Worm (Caenorhabditis elegans) whole organism, mixed stage, embryonic: Measurements from ENCODE around the gene cwp-5.

ENCODE experiments used
- M03D4.4 ChIP-seq: sonication (generic microtip); optimal IDR thresholded peaks from 2 replicates; lab custom pipeline; 2017; ENCODE audit warnings: mild to moderate bottlenecking, missing genetic modification characterization, missing compliant biosample characterization
- bed-3 ChIP-seq: fragments of 200-800 bp; sonication (Bioruptor generic); optimal IDR thresholded peaks from 3 replicates; lab custom pipeline; 2018; ENCODE audit warnings: mild to moderate bottlenecking, missing genetic modification characterization, moderate library complexity, missing compliant biosample characterization
- blmp-1 ChIP-seq: fragments of 150-350 bp; optimal IDR thresholded peaks from 2 replicates; lab custom pipeline; 2014; ENCODE audit warnings: missing biosample characterization, missing genetic modification characterization
- ceh-39 ChIP-seq: fragments of 150-350 bp; optimal IDR thresholded peaks from 2 replicates; lab custom pipeline; 2014; ENCODE audit warnings: missing biosample characterization, missing genetic modification characterization
- ceh-43 ChIP-seq: fragments of 200-800 bp; sonication (Bioruptor generic); optimal IDR thresholded peaks from 2 replicates; lab custom pipeline; 2018; ENCODE audit warnings: mild to moderate bottlenecking, missing genetic modification characterization, moderate library complexity, missing compliant biosample characterization
- ceh-83 ChIP-seq: fragments of 200-800 bp; sonication (Bioruptor generic); optimal IDR thresholded peaks from 2 replicates; lab custom pipeline; 2018; ENCODE audit warnings: mild to moderate bottlenecking, missing genetic modification characterization, missing compliant biosample characterization
- ces-1 ChIP-seq: fragments of 150-350 bp; optimal IDR thresholded peaks from 2 replicates; lab custom pipeline; 2014; ENCODE audit warnings: missing biosample characterization, missing genetic modification reagents, missing genetic modification characterization
- cnd-1 ChIP-seq: fragments of 200-800 bp; sonication (Bioruptor generic); optimal IDR thresholded peaks from 2 replicates; lab custom pipeline; 2018; ENCODE audit warnings: mild to moderate bottlenecking, missing genetic modification characterization, missing compliant biosample characterization
- drap-1 ChIP-seq: fragments of 200-800 bp; sonication (Bioruptor generic); optimal IDR thresholded peaks from 3 replicates; lab custom pipeline; 2018; ENCODE audit warnings: mild to moderate bottlenecking, missing genetic modification characterization, missing compliant biosample characterization
- elt-1 ChIP-seq: sonication (generic microtip); optimal IDR thresholded peaks from 2 replicates; lab custom pipeline; 2017; ENCODE audit warnings: missing genetic modification characterization, mild to moderate bottlenecking, missing compliant biosample characterization, antibody characterized with exemption, moderate library complexity, borderline replicate concordance; ENCODE audit not compliant: insufficient read depth
- elt-3 ChIP-seq: fragments of 150-350 bp; optimal IDR thresholded peaks from 2 replicates; lab custom pipeline; 2014; ENCODE audit warnings: missing biosample characterization, missing genetic modification characterization
- flh-1 ChIP-seq: fragments of 200-800 bp; sonication (Bioruptor generic); optimal IDR thresholded peaks from 2 replicates; lab custom pipeline; 2018; ENCODE audit warnings: mild to moderate bottlenecking, missing genetic modification characterization, moderate library complexity, missing compliant biosample characterization
- ham-2 ChIP-seq: fragments of 200-800 bp; sonication (Bioruptor generic); optimal IDR thresholded peaks from 2 replicates; lab custom pipeline; 2018; ENCODE audit warnings: mild to moderate bottlenecking, missing genetic modification characterization, missing compliant biosample characterization
- hlh-1 ChIP-seq: fragments of 150-350 bp; optimal IDR thresholded peaks from 2 replicates; lab custom pipeline; 2014; ENCODE audit warnings: missing biosample characterization, missing genetic modification reagents, missing genetic modification characterization
- lin-13 ChIP-seq: fragments of 150-350 bp; optimal IDR thresholded peaks from 2 replicates; lab custom pipeline; 2014; ENCODE audit warnings: missing biosample characterization, missing genetic modification characterization
- lin-32 ChIP-seq: fragments of 200-800 bp; sonication (Bioruptor generic); optimal IDR thresholded peaks from 2 replicates; lab custom pipeline; 2018; ENCODE audit warnings: mild to moderate bottlenecking, missing genetic modification characterization, missing compliant biosample characterization
- lsy-2 ChIP-seq: fragments of 150-350 bp; optimal IDR thresholded peaks from 2 replicates; lab custom pipeline; 2014; ENCODE audit warnings: missing biosample characterization, missing genetic modification characterization
- mab-5 ChIP-seq: fragments of 150-350 bp; optimal IDR thresholded peaks from 2 replicates; lab custom pipeline; 2014; ENCODE audit warnings: missing biosample characterization, missing genetic modification characterization
- mep-1 ChIP-seq: fragments of 150-350 bp; optimal IDR thresholded peaks from 2 replicates; lab custom pipeline; 2017; ENCODE audit warnings: missing biosample characterization, missing genetic modification reagents, missing genetic modification characterization, inconsistent platforms
- mls-2 ChIP-seq: sonication (generic microtip); optimal IDR thresholded peaks from 2 replicates; lab custom pipeline; 2016; ENCODE audit warnings: mild to moderate bottlenecking, missing genetic modification characterization, moderate library complexity, missing compliant biosample characterization
- nhr-12 ChIP-seq: fragments of 150-350 bp; optimal IDR thresholded peaks from 2 replicates; lab custom pipeline; 2014; ENCODE audit warnings: missing biosample characterization, missing genetic modification characterization
- nhr-2 ChIP-seq: fragments of 150-350 bp; optimal IDR thresholded peaks from 2 replicates; lab custom pipeline; 2014; ENCODE audit warnings: missing biosample characterization, missing genetic modification characterization
- nhr-237 ChIP-seq: fragments of 150-350 bp; optimal IDR thresholded peaks from 2 replicates; lab custom pipeline; 2014; ENCODE audit warnings: missing biosample characterization, missing genetic modification characterization
- nhr-28 ChIP-seq: fragments of 150-350 bp; optimal IDR thresholded peaks from 2 replicates; lab custom pipeline; 2014; ENCODE audit warnings: missing biosample characterization, missing genetic modification characterization
- nhr-76 ChIP-seq: sonication (generic microtip); optimal IDR thresholded peaks from 2 replicates; lab custom pipeline; 2017; ENCODE audit warnings: missing biosample characterization, missing genetic modification characterization
- pha-4 ChIP-seq: fragments of 150-350 bp; optimal IDR thresholded peaks from 2 replicates; lab custom pipeline; 2018; ENCODE audit warnings: missing biosample characterization, missing genetic modification reagents, missing genetic modification characterization
- sem-2 ChIP-seq: fragments of 200-800 bp; sonication (Bioruptor generic); optimal IDR thresholded peaks from 2 replicates; lab custom pipeline; 2018; ENCODE audit warnings: mild to moderate bottlenecking, missing genetic modification characterization, missing compliant biosample characterization
- snpc-4 ChIP-seq: fragments of 150-350 bp; optimal IDR thresholded peaks from 2 replicates; lab custom pipeline; 2014; ENCODE audit warnings: missing biosample characterization, missing genetic modification characterization
- sptf-1 ChIP-seq: sonication (generic microtip); optimal IDR thresholded peaks from 2 replicates; lab custom pipeline; 2017; ENCODE audit warnings: mild to moderate bottlenecking, missing genetic modification characterization, moderate library complexity, missing compliant biosample characterization
- tbx-8 ChIP-seq: fragments of 200-800 bp; sonication (Bioruptor generic); optimal IDR thresholded peaks from 2 replicates; lab custom pipeline; 2018; ENCODE audit warnings: mild to moderate bottlenecking, missing genetic modification characterization, moderate library complexity, missing compliant biosample characterization
- unc-120 ChIP-seq: sonication (generic microtip); optimal IDR thresholded peaks from 2 replicates; lab custom pipeline; 2017; ENCODE audit warnings: missing genetic modification characterization, missing compliant biosample characterization; ENCODE audit not compliant: poor library complexity, severe bottlenecking
- unc-39 ChIP-seq: fragments of 150-350 bp; optimal IDR thresholded peaks from 2 replicates; lab custom pipeline; 2014; ENCODE audit warnings: missing biosample characterization, missing genetic modification characterization
- unc-62 ChIP-seq: fragments of 150-350 bp; optimal IDR thresholded peaks from 2 replicates; lab custom pipeline; 2014; ENCODE audit warnings: missing biosample characterization, missing genetic modification reagents, missing genetic modification characterization
- zip-8 ChIP-seq: fragments of 150-350 bp; optimal IDR thresholded peaks from 2 replicates; lab custom pipeline; 2014; ENCODE audit warnings: missing biosample characterization, missing genetic modification characterization
- ztf-11 ChIP-seq: fragments of 150-350 bp; optimal IDR thresholded peaks from 2 replicates; lab custom pipeline; 2014; ENCODE audit warnings: missing biosample characterization, missing genetic modification characterization

The cwp-5 gene

DNA sequence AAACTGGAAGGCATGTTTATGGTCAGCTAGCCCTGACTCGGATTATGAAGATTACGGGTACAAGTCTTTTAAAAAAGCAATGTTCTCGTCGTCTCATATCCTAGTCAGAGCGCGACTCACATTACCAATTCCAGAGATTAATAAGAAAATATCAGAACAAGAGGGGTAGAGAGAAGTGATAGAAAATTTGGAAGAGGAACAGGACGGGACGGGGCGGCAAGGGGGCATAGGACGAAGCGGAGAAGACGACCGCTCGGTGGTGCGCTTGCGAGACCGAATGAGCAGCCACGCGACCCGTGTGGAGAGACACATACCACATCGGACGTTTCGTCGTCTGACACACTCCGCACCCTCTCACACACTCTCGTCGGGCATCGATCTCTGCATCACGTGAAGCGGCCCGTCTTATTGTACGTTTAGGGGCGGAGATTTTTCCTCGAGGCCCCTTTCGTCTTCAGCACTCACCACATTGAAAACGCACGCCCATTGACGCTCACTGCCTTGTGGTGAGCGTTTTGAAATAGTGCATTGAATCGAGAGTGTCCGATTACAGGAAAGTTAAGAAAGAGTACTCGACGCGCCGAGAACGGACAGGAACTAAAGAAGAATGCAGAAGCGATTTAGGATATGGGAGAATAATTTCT lies 44.7 kb downstream of the cwp-5 start:
- no peak for TF ChIP-seq mab-5 (tag; lab: Kevin White, UChicago)
- TF ChIP-seq ces-1 (GFP tag; lab: Kevin White, UChicago) = peak; percentile 62
- no peak for TF ChIP-seq nhr-76 (tag; lab: Kevin White, UChicago)
- peak; percentile 81 for TF ChIP-seq pha-4
- peak; percentile 82 for TF ChIP-seq ham-2 (GFP tag; lab: Kevin White, UChicago)
- peak; percentile 81 for TF ChIP-seq sptf-1 (tag; lab: Kevin White, UChicago)
- peak; percentile 47 for TF ChIP-seq elt-1 (tag; lab: Kevin White, UChicago)
- no peak for TF ChIP-seq ceh-39 (tag; lab: Kevin White, UChicago)
- peak; percentile 88 for TF ChIP-seq unc-62 (GFP tag; lab: Kevin White, UChicago)
- no peak for TF ChIP-seq blmp-1
- TF ChIP-seq tbx-8 (GFP tag; lab: Kevin White, UChicago) = peak; percentile 33
- peak; percentile 45 for TF ChIP-seq sem-2 (GFP tag; lab: Kevin White, UChicago)
- peak; percentile 47 for TF ChIP-seq bed-3 (GFP tag; lab: Kevin White, UChicago)
- TF ChIP-seq unc-120 = peak; percentile 99
- peak; percentile 75 for TF ChIP-seq nhr-2 (tag; lab: Kevin White, UChicago)
- TF ChIP-seq cnd-1 = peak; percentile 69
- TF ChIP-seq unc-39 = peak; percentile 74
- TF ChIP-seq snpc-4 (tag; lab: Kevin White, UChicago) = no peak
- peak; percentile 57 for TF ChIP-seq mep-1
- peak; percentile 46 for TF ChIP-seq ceh-43 (GFP tag; lab: Kevin White, UChicago)
- no peak for TF ChIP-seq zip-8
- peak; percentile 81 for TF ChIP-seq mls-2 (tag; lab: Kevin White, UChicago)
- peak; percentile 39 for TF ChIP-seq elt-3
- peak; percentile 64 for TF ChIP-seq lin-13
- TF ChIP-seq lin-32 (GFP tag; lab: Kevin White, UChicago) = peak; percentile 29
- no peak for TF ChIP-seq nhr-12
- no peak for TF ChIP-seq flh-1 (GFP tag; lab: Kevin White, UChicago)
- no peak for TF ChIP-seq nhr-28 (tag; lab: Kevin White, UChicago)
- peak; percentile 72 for TF ChIP-seq lsy-2 (tag; lab: Kevin White, UChicago)
- peak; percentile 63 for TF ChIP-seq M03D4.4 (tag; lab: Kevin White, UChicago)
- peak; percentile 65 for TF ChIP-seq nhr-237 (tag; lab: Kevin White, UChicago)
- TF ChIP-seq ceh-83 (GFP tag; lab: Kevin White, UChicago) = peak; percentile 60
- peak; percentile 86 for TF ChIP-seq ztf-11 (tag; lab: Kevin White, UChicago)
- TF ChIP-seq hlh-1 (tag; lab: Kevin White, UChicago) = peak; percentile 65
- TF ChIP-seq drap-1 (GFP tag; lab: Kevin White, UChicago) = peak; percentile 41

DNA sequence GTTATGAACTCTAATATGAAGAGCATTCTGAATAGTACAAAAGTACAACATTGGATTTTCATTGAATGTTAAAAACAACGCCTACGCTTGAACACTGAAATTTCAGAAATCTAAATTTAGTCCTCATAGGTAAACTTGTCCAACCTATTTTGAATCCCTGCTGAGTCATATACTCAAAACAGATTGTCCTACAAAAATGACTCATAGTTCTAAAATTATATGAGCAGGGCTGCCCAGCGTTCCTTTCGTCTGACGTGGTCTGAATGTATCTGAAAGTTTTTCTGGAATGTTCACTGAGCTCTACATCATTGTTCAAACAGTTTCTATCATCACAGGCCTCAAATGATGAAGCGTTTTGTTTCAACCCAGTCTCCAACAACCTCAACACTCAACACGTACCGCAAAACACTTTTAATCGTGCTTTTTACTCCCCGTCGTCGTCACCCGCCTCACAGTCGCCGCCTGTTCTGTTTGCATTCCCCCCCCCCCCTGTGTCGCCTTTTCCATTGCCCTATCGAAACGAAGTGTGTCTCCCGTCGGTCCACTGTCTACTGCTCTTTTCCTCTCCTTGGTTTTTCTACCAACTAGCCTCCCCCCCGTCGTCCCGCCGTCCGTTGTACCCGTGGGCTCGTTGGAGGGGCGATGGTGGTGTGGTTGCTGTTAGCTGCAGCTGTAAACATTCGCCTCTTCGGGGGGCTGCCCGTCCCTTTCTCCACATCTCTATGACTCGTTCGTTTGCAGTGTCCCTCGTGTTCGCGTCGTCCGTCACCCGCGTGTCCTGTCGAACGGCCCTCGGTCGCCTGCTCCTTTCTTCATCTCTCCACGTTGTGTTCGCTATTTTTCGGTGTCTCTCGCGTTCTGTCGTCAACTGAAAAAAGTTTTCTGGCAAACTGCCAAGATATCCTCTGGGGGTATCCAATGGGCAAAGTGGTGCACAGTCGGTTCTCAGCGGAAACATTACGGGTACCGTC lies 45.7 kb downstream of the cwp-5 start:
- TF ChIP-seq mls-2 (tag; lab: Kevin White, UChicago) = peak; percentile 60
- no peak for TF ChIP-seq elt-3
- TF ChIP-seq nhr-2 (tag; lab: Kevin White, UChicago) = peak; percentile 0
- peak; percentile 66 for TF ChIP-seq unc-120
- peak; percentile 69 for TF ChIP-seq drap-1 (GFP tag; lab: Kevin White, UChicago)
- peak; percentile 31 for TF ChIP-seq lin-32 (GFP tag; lab: Kevin White, UChicago)
- TF ChIP-seq unc-62 (GFP tag; lab: Kevin White, UChicago) = peak; percentile 70
- peak; percentile 53 for TF ChIP-seq cnd-1
- TF ChIP-seq ztf-11 (tag; lab: Kevin White, UChicago) = peak; percentile 39
- TF ChIP-seq pha-4 = peak; percentile 37
- peak; percentile 62 for TF ChIP-seq sptf-1 (tag; lab: Kevin White, UChicago)
- no peak for TF ChIP-seq nhr-28 (tag; lab: Kevin White, UChicago)
- peak; percentile 25 for TF ChIP-seq elt-1 (tag; lab: Kevin White, UChicago)
- peak; percentile 25 for TF ChIP-seq mep-1
- peak; percentile 51 for TF ChIP-seq lin-13
- no peak for TF ChIP-seq ceh-83 (GFP tag; lab: Kevin White, UChicago)
- TF ChIP-seq ceh-43 (GFP tag; lab: Kevin White, UChicago) = no peak
- peak; percentile 94 for TF ChIP-seq ham-2 (GFP tag; lab: Kevin White, UChicago)
- TF ChIP-seq flh-1 (GFP tag; lab: Kevin White, UChicago) = no peak
- TF ChIP-seq blmp-1 = no peak
- no peak for TF ChIP-seq ceh-39 (tag; lab: Kevin White, UChicago)
- TF ChIP-seq hlh-1 (tag; lab: Kevin White, UChicago) = peak; percentile 60
- peak; percentile 81 for TF ChIP-seq M03D4.4 (tag; lab: Kevin White, UChicago)
- TF ChIP-seq nhr-12 = peak; percentile 49
- TF ChIP-seq, all 35 proteins: peak for 17
